Worm (Caenorhabditis elegans): ENCODE measurements around the gene T07A9.14.

The T07A9.14 gene

ce11 chrIV:339508-339907 is 47.0 kb upstream of the T07A9.14 start, which contains the start of gene cdh-8:
cdh-8 (plus strand) TSS chrIV:339808.
- TF ChIP-seq unc-39 (tag; optimal IDR thresholded peaks at IDR 0.05) (no peak), lin-1 (GFP tag; IDR thresholded peaks at IDR 0.05) (no peak), sdz-12 (GFP tag; optimal IDR thresholded peaks at IDR 0.05) (no peak), pqm-1 (tag; optimal IDR thresholded peaks at IDR 0.05) (no peak)

ce11 chrIV:343279-343678 is 43.2 kb upstream of the T07A9.14 start:
- no peak for TF ChIP-seq ceh-32 (tag; optimal IDR thresholded peaks at IDR 0.05; ENCODE audit: poor library complexity)
- TF ChIP-seq unc-62 (GFP tag; optimal IDR thresholded peaks at IDR 0.05 in 1 of 2): peak in 1 of 2 experiments; percentile 74
- no peak for TF ChIP-seq unc-62 (tag; optimal IDR thresholded peaks at IDR 0.05)

ce11 chrIV:364983-365382 is 21.5 kb upstream of the T07A9.14 start:
- TF ChIP-seq ceh-62 (tag; optimal IDR thresholded peaks at IDR 0.05): no peak
- no peak for TF ChIP-seq nhr-41 (GFP tag; IDR thresholded peaks at IDR 0.05)
- no peak for TF ChIP-seq aha-1 (tag)
- TF ChIP-seq F26F4.8 (GFP tag; conservative IDR thresholded peaks at IDR 0.05): no peak
- TF ChIP-seq attf-4 (tag; optimal IDR thresholded peaks at IDR 0.05): no peak
- no peak for TF ChIP-seq F10B5.3 (tag; optimal IDR thresholded peaks at IDR 0.05)
- peak in 1 of 2 experiments; percentile 85 for TF ChIP-seq hif-1 (tag; optimal IDR thresholded peaks at IDR 0.05)
- TF ChIP-seq hlh-11 (tag; optimal IDR thresholded peaks at IDR 0.05): peak; percentile 27
- no peak for TF ChIP-seq nhr-25 (tag; optimal IDR thresholded peaks at IDR 0.05; ENCODE audit: borderline replicate concordance, insufficient read depth)
- no peak for TF ChIP-seq nhr-10 (tag; optimal IDR thresholded peaks at IDR 0.05)

ce11 chrIV:366406-366805 is 20.1 kb upstream of the T07A9.14 start:
- TF ChIP-seq rbr-2 (tag; optimal IDR thresholded peaks at IDR 0.05) (peak; percentile 53), ceh-62 (tag; optimal IDR thresholded peaks at IDR 0.05) (no peak), hlh-11 (tag; optimal IDR thresholded peaks at IDR 0.05) (peak; percentile 23), daf-16 (GFP tag; optimal IDR thresholded peaks at IDR 0.05) (peak in 1 of 2 experiments; percentile 61), daf-16 (tag; optimal IDR thresholded peaks at IDR 0.05) (no peak), unc-62 (GFP tag; optimal IDR thresholded peaks at IDR 0.05 in 1 of 2) (peak in 1 of 2 experiments; percentile 91), unc-62 (tag; optimal IDR thresholded peaks at IDR 0.05) (no peak), zag-1 (tag; optimal IDR thresholded peaks at IDR 0.05) (no peak), aha-1 (tag) (peak; percentile 90), nhr-76 (tag; optimal IDR thresholded peaks at IDR 0.05) (no peak), nhr-10 (tag; optimal IDR thresholded peaks at IDR 0.05) (no peak), hlh-30 (tag; optimal IDR thresholded peaks at IDR 0.05; ENCODE audit: insufficient read depth) (peak; percentile 32), mep-1 (tag; optimal IDR thresholded peaks at IDR 0.05) (peak; percentile 37), skn-1 (tag; optimal IDR thresholded peaks at IDR 0.05) (no peak), nhr-28 (tag; optimal IDR thresholded peaks at IDR 0.05) (peak; percentile 13), lsy-2 (tag; optimal IDR thresholded peaks at IDR 0.05) (peak in 1 of 2 experiments; percentile 70), mdl-1 (tag; optimal IDR thresholded peaks at IDR 0.05) (peak in 1 of 2 experiments; percentile 49)

ce11 chrIV:372146-372789 is 14.2 kb upstream of the T07A9.14 start:
- TF ChIP-seq zip-2 (tag; optimal IDR thresholded peaks at IDR 0.05): no peak
- peak; percentile 29 for TF ChIP-seq dve-1 (tag; optimal IDR thresholded peaks at IDR 0.05; ENCODE audit: insufficient read depth)
- TF ChIP-seq lim-7 (GFP tag; IDR thresholded peaks at IDR 0.05): no peak
- TF ChIP-seq pha-4 (GFP tag; IDR thresholded peaks at IDR 0.05): no peak
- TF ChIP-seq pha-4 (tag; optimal IDR thresholded peaks at IDR 0.05): no peak
- no peak for TF ChIP-seq F49E8.2 (tag; optimal IDR thresholded peaks at IDR 0.05; ENCODE audit: borderline replicate concordance)
- TF ChIP-seq lin-38 (GFP tag; IDR thresholded peaks at IDR 0.05): peak; percentile 51
- TF ChIP-seq zag-1 (tag; optimal IDR thresholded peaks at IDR 0.05): no peak
- TF ChIP-seq nhr-11 (tag; optimal IDR thresholded peaks at IDR 0.05): no peak
- no peak for TF ChIP-seq set-16 (GFP tag; IDR thresholded peaks at IDR 0.05)
- TF ChIP-seq mep-1 (tag; optimal IDR thresholded peaks at IDR 0.05): no peak
- no peak for TF ChIP-seq ceh-32 (tag; optimal IDR thresholded peaks at IDR 0.05; ENCODE audit: poor library complexity)
- TF ChIP-seq nhr-28 (tag; optimal IDR thresholded peaks at IDR 0.05): no peak
- TF ChIP-seq lin-13 (GFP tag; optimal IDR thresholded peaks at IDR 0.05): no peak
- no peak for TF ChIP-seq tra-1 (GFP tag; IDR thresholded peaks at IDR 0.05)
- TF ChIP-seq lin-15B (tag; optimal IDR thresholded peaks at IDR 0.05): no peak
- peak; percentile 52 for TF ChIP-seq hlh-30 (tag; optimal IDR thresholded peaks at IDR 0.05; ENCODE audit: insufficient read depth)
- no peak for TF ChIP-seq nhr-76 (tag; optimal IDR thresholded peaks at IDR 0.05)
- peak; percentile 10 for TF ChIP-seq hlh-11 (tag; optimal IDR thresholded peaks at IDR 0.05)
- TF ChIP-seq aha-1 (tag): peak; percentile 30
- peak; percentile 47 for TF ChIP-seq mes-2 (tag; optimal IDR thresholded peaks at IDR 0.05; ENCODE audit: poor library complexity, severe bottlenecking)
- TF ChIP-seq ceh-28 (tag; optimal IDR thresholded peaks at IDR 0.05): no peak
- TF ChIP-seq nhr-48 (tag; optimal IDR thresholded peaks at IDR 0.05): no peak
